Fruit fly (Drosophila melanogaster): ENCODE measurements around the gene I-t.
A peak's percentile ranks its signal among the peaks of the same experiment; 100 is the strongest.

The I-t gene

dm6 chr3R:11741730-11742203 is 37.9 kb downstream of the I-t start, which contains the start of the genes Blm and CG14722 (continued):
- TF ChIP-seq CG6654 (GFP tag; optimal IDR thresholded peaks at IDR 0.05) (no peak), Hey (tag; optimal IDR thresholded peaks at IDR 0.05) (no peak), CG17361 (GFP tag; IDR thresholded peaks at IDR 0.05) (no peak), sna (GFP tag; IDR thresholded peaks at IDR 0.05; ENCODE audit: partially characterized antibody) (0 out of 2 replicates have a peak, but pooled peaks have one; percentile 25), corto (GFP tag; optimal IDR thresholded peaks at IDR 0.05) (no peak), CG15269 (tag; optimal IDR thresholded peaks at IDR 0.05) (no peak), tio (GFP tag; optimal IDR thresholded peaks at IDR 0.05) (no peak), Dp (GFP tag; optimal IDR thresholded peaks at IDR 0.05) (peak; percentile 70), CHES-1-like (GFP tag; optimal IDR thresholded peaks at IDR 0.05) (no peak), CG5245 (GFP tag; optimal IDR thresholded peaks at IDR 0.05) (no peak), CG34376 (GFP tag; optimal IDR thresholded peaks at IDR 0.05) (peak; percentile 8), Dref (GFP tag; IDR thresholded peaks at IDR 0.05) (no peak), Med (GFP tag) (peak; percentile 64), sens (GFP tag) (peak; percentile 63), Six4 (GFP tag; optimal IDR thresholded peaks at IDR 0.05) (no peak), H2.0 (GFP tag; IDR thresholded peaks at IDR 0.05) (no peak), bab2 (GFP tag; optimal IDR thresholded peaks at IDR 0.05) (no peak), CG13287 (GFP tag; IDR thresholded peaks at IDR 0.05; ENCODE audit: partially characterized antibody) (peak; percentile 47), CG8944 (GFP tag; optimal IDR thresholded peaks at IDR 0.05) (no peak), CG4617 (GFP tag; optimal IDR thresholded peaks at IDR 0.05; ENCODE audit: borderline replicate concordance) (peak; percentile 56), CG11695 (GFP tag; IDR thresholded peaks at IDR 0.05) (no peak), gcm2 (GFP tag; optimal IDR thresholded peaks at IDR 0.05) (no peak), Sry-β (GFP tag; optimal IDR thresholded peaks at IDR 0.05) (peak; percentile 89), Sin3A (optimal IDR thresholded peaks at IDR 0.05) (peak; percentile 47), Opbp (GFP tag; IDR thresholded peaks at IDR 0.05; ENCODE audit: partially characterized antibody) (no peak), CG8765 (GFP tag; IDR thresholded peaks at IDR 0.05) (no peak), HLH54F (GFP tag; optimal IDR thresholded peaks at IDR 0.05) (no peak), HLH4C (GFP tag; IDR thresholded peaks at IDR 0.05; ENCODE audit: partially characterized antibody) (no peak), CG18476 (GFP tag; optimal IDR thresholded peaks at IDR 0.05) (no peak), cato (GFP tag; optimal IDR thresholded peaks at IDR 0.05; ENCODE audit: borderline replicate concordance) (no peak), CG3995 (GFP tag; optimal IDR thresholded peaks at IDR 0.05) (peak; percentile 42), CG6254 (GFP tag; optimal IDR thresholded peaks at IDR 0.05) (no peak), dm (GFP tag; optimal IDR thresholded peaks at IDR 0.05) (peak; percentile 83), CG17385 (GFP tag; optimal IDR thresholded peaks at IDR 0.05) (peak; percentile 94), fd3F (GFP tag; optimal IDR thresholded peaks at IDR 0.05) (no peak), CG12155 (GFP tag; optimal IDR thresholded peaks at IDR 0.05) (no peak), E2f2 (GFP tag; IDR thresholded peaks at IDR 0.05) (peak; percentile 77), CG14710 (tag; optimal IDR thresholded peaks at IDR 0.05) (peak; percentile 58), MBD-R2 (GFP tag; IDR thresholded peaks at IDR 0.05) (peak; percentile 68; the same call in 1 of the 2 replicates), CG17829 (tag; optimal IDR thresholded peaks at IDR 0.05) (peak; percentile 25), YL-1 (GFP tag; optimal IDR thresholded peaks at IDR 0.05) (peak; percentile 74), CG34224 (GFP tag; IDR thresholded peaks at IDR 0.05; ENCODE audit: partially characterized antibody) (no peak), Nf-YB (GFP tag; optimal IDR thresholded peaks at IDR 0.05) (no peak), CG14014 (GFP tag; IDR thresholded peaks at IDR 0.05) (no peak), Dip2 (GFP tag; IDR thresholded peaks at IDR 0.05) (no peak), insv (GFP tag; optimal IDR thresholded peaks at IDR 0.05) (peak in 1 of 2 experiments; percentile 19), tin (GFP tag; optimal IDR thresholded peaks at IDR 0.05) (no peak), twi (tag; optimal IDR thresholded peaks at IDR 0.05) (no peak), Fer1 (GFP tag; optimal IDR thresholded peaks at IDR 0.05) (no peak), Optix (GFP tag; IDR thresholded peaks at IDR 0.05) (no peak), Dll (GFP tag; IDR thresholded peaks at IDR 0.05; ENCODE audit: partially characterized antibody) (no peak; the same call in 2 of the 4 replicates)
